Fruit fly (Drosophila melanogaster): ENCODE results near the gene Ost48.

DNA sequence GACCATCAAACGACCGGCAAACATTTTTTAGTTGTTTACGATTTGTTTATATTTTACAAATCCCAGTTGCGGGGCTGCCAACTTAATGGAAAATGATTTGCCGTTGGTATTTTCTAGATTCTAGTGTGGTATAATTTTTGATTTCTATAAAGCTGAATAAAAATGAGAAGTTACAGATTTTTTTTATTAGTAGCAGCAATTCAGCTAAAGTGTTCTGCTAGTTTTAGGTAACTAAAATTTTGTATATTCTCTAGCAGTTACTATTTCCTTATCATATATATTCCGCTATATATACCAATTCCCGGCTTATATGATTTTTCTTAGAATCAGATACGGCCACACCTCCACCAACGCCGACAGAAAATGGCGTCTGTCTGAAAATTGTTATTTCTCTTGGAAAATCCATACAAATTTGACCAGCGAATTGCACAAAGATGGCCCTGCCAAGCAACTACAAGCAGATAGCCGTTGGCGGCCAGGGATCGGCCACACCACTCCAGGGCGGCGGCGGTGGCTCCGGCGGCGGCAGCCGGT, 9.3 kb downstream of the Ost48 start, which contains the start of the genes fh and Bap111:
- TF ChIP-seq dimm (GFP tag; IDR thresholded peaks at IDR 0.05) (no peak), Gsc (GFP tag; IDR thresholded peaks at IDR 0.05) (no peak), tll (GFP tag; optimal IDR thresholded peaks at IDR 0.05) (no peak), peb (GFP tag; IDR thresholded peaks at IDR 0.05) (no peak), CG10979 (tag; optimal IDR thresholded peaks at IDR 0.05) (no peak), Antp (GFP tag; optimal IDR thresholded peaks at IDR 0.05) (no peak), CG18262 (tag; optimal IDR thresholded peaks at IDR 0.05) (no peak)
